Worm (Caenorhabditis elegans): ENCODE data around the gene jmjd-4.
A peak's percentile ranks its signal among the peaks of the same experiment; 100 is the strongest.

Gene jmjd-4

ce11 chrIII:10359916-10360315, 26.1 kb upstream of the jmjd-4 start:
- TF ChIP-seq egl-18 (GFP tag; IDR thresholded peaks at IDR 0.05) = no peak
- no peak for TF ChIP-seq ceh-27 (GFP tag; optimal IDR thresholded peaks at IDR 0.05)
- TF ChIP-seq lin-40 (tag; optimal IDR thresholded peaks at IDR 0.05) = no peak
- TF ChIP-seq Y67H2A.10 (GFP tag; conservative IDR thresholded peaks at IDR 0.05) = no peak
- TF ChIP-seq mxl-1 (tag; optimal IDR thresholded peaks at IDR 0.05) = no peak

- TF ChIP-seq ceh-27 (GFP tag; optimal IDR thresholded peaks at IDR 0.05) (peak; percentile 35), F33H1.4 (GFP tag; IDR thresholded peaks at IDR 0.05) (no peak)
These were observed 24.9 kb upstream of the jmjd-4 start for ce11 chrIII:10358751-10359150.

ce11 chrIII:10357598-10358186, 23.9 kb upstream of the jmjd-4 start, which contains the start of gene umps-1:
Gene umps-1 (minus strand): TSS chrIII:10357648.
- TF ChIP-seq attf-6 (GFP tag; IDR thresholded peaks at IDR 0.05) (no peak), ceh-79 (tag; optimal IDR thresholded peaks at IDR 0.05) (no peak), mxl-1 (tag; optimal IDR thresholded peaks at IDR 0.05) (no peak), somi-1 (GFP tag; optimal IDR thresholded peaks at IDR 0.05) (no peak), egl-18 (GFP tag; IDR thresholded peaks at IDR 0.05) (no peak), egl-44 (GFP tag; IDR thresholded peaks at IDR 0.05) (no peak), T07F8.4 (tag; optimal IDR thresholded peaks at IDR 0.05) (no peak), ceh-27 (GFP tag; optimal IDR thresholded peaks at IDR 0.05) (peak; percentile 38), F10E7.11 (tag; optimal IDR thresholded peaks at IDR 0.05) (no peak), let-607 (tag; optimal IDR thresholded peaks at IDR 0.05) (peak in 1 of 2 experiments; percentile 18), mel-28 (tag; optimal IDR thresholded peaks at IDR 0.05; ENCODE audit: borderline replicate concordance) (no peak), F49E8.2 (tag; optimal IDR thresholded peaks at IDR 0.05; ENCODE audit: insufficient read depth) (peak; percentile 47), F33H1.4 (GFP tag; IDR thresholded peaks at IDR 0.05) (peak; percentile 46; the same call in 1 of the 2 replicates), K12H6.12 (tag; optimal IDR thresholded peaks at IDR 0.05) (no peak), bed-1 (GFP tag; IDR thresholded peaks at IDR 0.05) (no peak), Y53F4B.3 (GFP tag; IDR thresholded peaks at IDR 0.05) (no peak), fkh-3 (tag; optimal IDR thresholded peaks at IDR 0.05) (no peak), hsf-1 (GFP tag; IDR thresholded peaks at IDR 0.05) (no peak), mes-4 (tag; optimal IDR thresholded peaks at IDR 0.05) (no peak), ekl-4 (GFP tag; IDR thresholded peaks at IDR 0.05) (0 out of 2 replicates have a peak, but pooled peaks have one; percentile 29), rec-8 (tag; optimal IDR thresholded peaks at IDR 0.05) (no peak), dpl-1 (GFP tag; optimal IDR thresholded peaks at IDR 0.05) (peak; percentile 70), snpc-1.3 (tag; optimal IDR thresholded peaks at IDR 0.05; ENCODE audit: insufficient read depth) (peak; percentile 35), madf-3 (GFP tag; IDR thresholded peaks at IDR 0.05) (no peak), madf-8 (GFP tag; conservative IDR thresholded peaks at IDR 0.05) (no peak), pha-4 (tag; optimal IDR thresholded peaks at IDR 0.05) (no peak), madf-6 (GFP tag; IDR thresholded peaks at IDR 0.05) (peak; percentile 65), lin-40 (tag; optimal IDR thresholded peaks at IDR 0.05) (peak; percentile 38), D2030.7 (GFP tag; IDR thresholded peaks at IDR 0.05) (0 out of 2 replicates have a peak, but pooled peaks have one; percentile 28), dpff-1 (tag; optimal IDR thresholded peaks at IDR 0.05) (no peak), nfya-1 (tag; optimal IDR thresholded peaks at IDR 0.05; ENCODE audit: borderline replicate concordance, insufficient read depth) (no peak), ztf-6 (GFP tag; IDR thresholded peaks at IDR 0.05) (no peak), tbp1 (GFP tag; optimal IDR thresholded peaks at IDR 0.05) (no peak), ztf-22 (GFP tag; optimal IDR thresholded peaks at IDR 0.05) (no peak), unc-62 (GFP tag; optimal IDR thresholded peaks at IDR 0.05) (no peak), efl-1 (GFP tag; optimal IDR thresholded peaks at IDR 0.05) (peak; percentile 83), egrh-3 (GFP tag; IDR thresholded peaks at IDR 0.05) (no peak), F37B4.10 (GFP tag; IDR thresholded peaks at IDR 0.05) (no peak), zim-3 (tag; optimal IDR thresholded peaks at IDR 0.05) (no peak), lin-35 (GFP tag; optimal IDR thresholded peaks at IDR 0.05) (peak in 2 of 3 experiments; percentile 10 to 93), ztf-26 (tag; optimal IDR thresholded peaks at IDR 0.05) (no peak), lin-54 (GFP tag; optimal IDR thresholded peaks at IDR 0.05) (peak; percentile 95)
